Fruit fly (Drosophila melanogaster): ENCODE measurements around the gene Cph.

The Cph gene

DNA sequence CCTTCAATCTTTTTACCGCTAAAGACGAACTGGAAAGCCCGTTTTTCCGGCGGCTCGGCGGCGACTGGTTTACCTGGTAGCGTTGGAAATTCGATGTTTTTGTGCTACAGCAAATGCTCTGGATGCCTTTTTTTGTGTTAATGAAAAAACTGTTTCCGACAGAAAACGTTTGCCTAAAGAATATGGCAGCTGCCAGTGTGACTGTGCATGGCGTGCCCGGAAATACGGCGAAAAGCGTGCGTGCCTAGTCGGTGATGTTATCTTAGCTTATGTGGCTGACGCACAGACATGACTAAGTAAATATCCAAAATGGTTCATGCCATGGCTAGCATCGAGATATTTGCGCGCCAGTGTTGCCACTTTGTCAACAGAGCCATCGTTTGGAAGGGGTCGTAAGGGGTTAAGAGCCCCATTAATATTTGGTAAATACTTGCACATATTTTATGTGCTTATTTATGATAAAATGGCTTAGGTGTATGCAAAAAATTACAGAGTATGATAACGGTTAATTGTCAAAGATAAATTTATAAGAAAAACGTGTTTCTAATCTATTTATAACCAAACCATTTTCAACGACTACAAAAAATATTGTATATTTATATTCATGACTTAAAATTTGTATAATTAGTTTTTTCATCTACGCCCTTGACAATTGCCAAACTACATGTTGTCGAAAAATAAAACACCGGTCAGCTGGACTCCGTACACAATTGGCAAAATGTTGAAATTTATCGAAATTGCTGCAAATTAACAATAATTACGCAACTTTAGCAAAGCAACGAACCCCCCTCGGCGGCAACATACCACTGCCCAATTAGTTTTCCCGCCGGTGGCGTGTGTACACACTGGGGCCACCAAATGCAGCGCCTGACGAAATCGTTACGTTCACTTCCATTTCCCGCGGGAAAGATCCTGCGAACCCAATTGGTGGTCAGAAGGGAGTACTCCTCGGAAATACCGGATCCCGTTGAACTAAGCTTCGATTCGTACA lies 148.8 kb downstream of the Cph start, which contains the start of gene CG2059 (continued):
- TF ChIP-seq h (optimal IDR thresholded peaks at IDR 0.05) (no peak), CG1233 (GFP tag; optimal IDR thresholded peaks at IDR 0.05) (peak; percentile 51), CG14710 (tag; optimal IDR thresholded peaks at IDR 0.05) (peak; percentile 99), tgo (GFP tag; IDR thresholded peaks at IDR 0.05) (peak; percentile 22; the same call in 2 of the 3 replicates), gsb-n (tag; optimal IDR thresholded peaks at IDR 0.05) (peak; percentile 8), odd (GFP tag; optimal IDR thresholded peaks at IDR 0.05) (no peak), gt (GFP tag; IDR thresholded peaks at IDR 0.05) (peak; percentile 13; the same call in 1 of the 2 replicates), CG9215 (GFP tag; IDR thresholded peaks at IDR 0.05) (peak; percentile 33; the same call in 1 of the 2 replicates), sqz (GFP tag; optimal IDR thresholded peaks at IDR 0.05) (peak; percentile 13), CG16863 (GFP tag; optimal IDR thresholded peaks at IDR 0.05) (peak; percentile 39), ap (GFP tag; IDR thresholded peaks at IDR 0.05) (0 out of 2 replicates have a peak, but pooled peaks have one; percentile 18), CG3995 (GFP tag; optimal IDR thresholded peaks at IDR 0.05) (peak; percentile 16), CG17912 (GFP tag; optimal IDR thresholded peaks at IDR 0.05) (peak; percentile 63), Lpt (GFP tag; optimal IDR thresholded peaks at IDR 0.05) (no peak), CG6683 (GFP tag; optimal IDR thresholded peaks at IDR 0.05) (no peak), amos (GFP tag; IDR thresholded peaks at IDR 0.05; ENCODE audit: partially characterized antibody) (peak; percentile 66), CG4404 (GFP tag; IDR thresholded peaks at IDR 0.05) (peak; percentile 32), H2.0 (GFP tag; IDR thresholded peaks at IDR 0.05) (peak; percentile 18; the same call in 1 of the 2 replicates), MBD-R2 (GFP tag; IDR thresholded peaks at IDR 0.05) (peak; percentile 77), pb (GFP tag; optimal IDR thresholded peaks at IDR 0.05) (peak; percentile 34), CG7745 (tag; optimal IDR thresholded peaks at IDR 0.05) (peak; percentile 90), HLH4C (GFP tag; IDR thresholded peaks at IDR 0.05; ENCODE audit: partially characterized antibody) (0 out of 3 replicates have a peak, but pooled peaks have one; percentile 23), CkIIα-i1 (GFP tag; IDR thresholded peaks at IDR 0.05) (0 out of 2 replicates have a peak, but pooled peaks have one; percentile 24), bsh (GFP tag; optimal IDR thresholded peaks at IDR 0.05) (peak in 1 of 2 experiments; percentile 22), Trl (optimal IDR thresholded peaks at IDR 0.05) (no peak), Trl (GFP tag; optimal IDR thresholded peaks at IDR 0.05) (peak; percentile 52), pum (GFP tag; optimal IDR thresholded peaks at IDR 0.05) (peak; percentile 50), YL-1 (GFP tag; optimal IDR thresholded peaks at IDR 0.05) (peak; percentile 56), Bgb (GFP tag; IDR thresholded peaks at IDR 0.05; ENCODE audit: partially characterized antibody) (peak; percentile 65; the same call in 1 of the 2 replicates), CG4282 (GFP tag; optimal IDR thresholded peaks at IDR 0.05) (peak; percentile 63), Atf6 (GFP tag; IDR thresholded peaks at IDR 0.05) (0 out of 2 replicates have a peak, but pooled peaks have one; percentile 9), gro (GFP tag; optimal IDR thresholded peaks at IDR 0.05) (peak; percentile 4), CG6813 (GFP tag; optimal IDR thresholded peaks at IDR 0.05) (peak; percentile 20), Hr78 (GFP tag; optimal IDR thresholded peaks at IDR 0.05) (no peak), emc (GFP tag; optimal IDR thresholded peaks at IDR 0.05) (peak; percentile 25), CG12104 (GFP tag; optimal IDR thresholded peaks at IDR 0.05) (peak; percentile 59), vfl (GFP tag; optimal IDR thresholded peaks at IDR 0.05) (peak; percentile 12), Hand (GFP tag; optimal IDR thresholded peaks at IDR 0.05) (peak; percentile 18), Eip74EF (GFP tag; optimal IDR thresholded peaks at IDR 0.05) (no peak), pita (GFP tag; optimal IDR thresholded peaks at IDR 0.05) (peak; percentile 83), Mrtf (GFP tag; IDR thresholded peaks at IDR 0.05) (no peak), cas (GFP tag; IDR thresholded peaks at IDR 0.05) (no peak), br (optimal IDR thresholded peaks at IDR 0.05) (no peak), Hey (tag; optimal IDR thresholded peaks at IDR 0.05) (peak; percentile 21), Aef1 (GFP tag; IDR thresholded peaks at IDR 0.05) (no peak), Dip3 (GFP tag; optimal IDR thresholded peaks at IDR 0.05) (peak; percentile 32), nom (GFP tag; optimal IDR thresholded peaks at IDR 0.05) (peak; percentile 57), CG5180 (GFP tag; optimal IDR thresholded peaks at IDR 0.05) (no peak)
